Fruit fly (Drosophila melanogaster) whole organism, embryonic: ENCODE results near the gene CG17549.

Experiments used
- Abd-B ChIP-seq: fragments of 200-800 bp; sonication (Bioruptor generic); optimal IDR thresholded peaks from 2 replicates; lab custom pipeline; 2018; ENCODE audit warnings: missing biosample characterization, mild to moderate bottlenecking, missing genetic modification characterization, moderate library complexity
- Atf6 ChIP-seq: fragments of 200-800 bp; sonication (Bioruptor generic); IDR thresholded peaks from 2 replicates; pipeline ENCODE4 v1.3.6; 2022; ENCODE audit warnings: missing biosample characterization, missing genetic modification characterization
- Awh ChIP-seq: fragments of 200-800 bp; sonication (Bioruptor generic); IDR thresholded peaks from 2 replicates; pipeline ENCODE4, ENCODE4 v1.3.6; 2022; ENCODE audit warnings: missing biosample characterization, missing genetic modification characterization
- Bteb2 ChIP-seq: fragments of 200-800 bp; sonication (Bioruptor generic); optimal IDR thresholded peaks from 2 replicates; lab custom pipeline; 2016; ENCODE audit warnings: missing biosample characterization, missing genetic modification characterization
- CG11085 ChIP-seq: fragments of 200-800 bp; sonication (Bioruptor generic); IDR thresholded peaks from 2 replicates; pipeline ENCODE4 v1.3.6; 2022; ENCODE audit warnings: missing biosample characterization, missing genetic modification characterization
- CG11398 ChIP-seq: fragments of 200-800 bp; sonication (Bioruptor generic); optimal IDR thresholded peaks from 2 replicates; lab custom pipeline; 2016; ENCODE audit warnings: missing biosample characterization, missing genetic modification characterization
- CG14667 ChIP-seq: fragments of 200-800 bp; sonication (Bioruptor generic); IDR thresholded peaks from 2 replicates; pipeline ENCODE4 v1.3.6; 2022; ENCODE audit warnings: missing biosample characterization, missing genetic modification characterization
- CG14860 ChIP-seq: fragments of 200-800 bp; sonication (Bioruptor generic); IDR thresholded peaks from 3 replicates; pipeline ENCODE4 v1.3.6; 2022; ENCODE audit warnings: missing biosample characterization, missing genetic modification characterization; ENCODE audit not compliant: partially characterized antibody
- CG17568 ChIP-seq: fragments of 200-800 bp; sonication (Bioruptor generic); optimal IDR thresholded peaks from 2 replicates; lab custom pipeline; 2018; ENCODE audit warnings: missing biosample characterization, mild to moderate bottlenecking, missing genetic modification characterization, moderate library complexity
- CG18476 ChIP-seq: fragments of 200-800 bp; sonication (Bioruptor generic); optimal IDR thresholded peaks from 2 replicates; lab custom pipeline; 2016; ENCODE audit warnings: missing biosample characterization, mild to moderate bottlenecking, missing genetic modification characterization
- CG31365 ChIP-seq: fragments of 200-800 bp; sonication (Bioruptor generic); optimal IDR thresholded peaks from 2 replicates; lab custom pipeline; 2018; ENCODE audit warnings: missing biosample characterization, mild to moderate bottlenecking, missing genetic modification characterization
- CG31441 ChIP-seq: fragments of 200-800 bp; sonication (Bioruptor generic); IDR thresholded peaks from 2 replicates; pipeline ENCODE4 v1.3.6; 2022; ENCODE audit warnings: missing biosample characterization, missing genetic modification characterization
- CG3847 ChIP-seq: fragments of 200-800 bp; sonication (Bioruptor generic); IDR thresholded peaks from 2 replicates; pipeline ENCODE4 v1.3.6; 2022; ENCODE audit warnings: missing biosample characterization, missing genetic modification characterization
- CG5180 ChIP-seq: fragments of 200-800 bp; sonication (Bioruptor generic); optimal IDR thresholded peaks from 3 replicates; lab custom pipeline; 2017; ENCODE audit warnings: missing biosample characterization, missing genetic modification characterization, mild to moderate bottlenecking, moderate library complexity, missing genetic modification reagents
- CG6175 ChIP-seq: fragments of 200-800 bp; sonication (Bioruptor generic); IDR thresholded peaks from 3 replicates; pipeline ENCODE4 v1.3.6; 2022; ENCODE audit warnings: missing biosample characterization, missing genetic modification characterization
- CG6272 ChIP-seq: fragments of 200-800 bp; sonication (Bioruptor generic); IDR thresholded peaks from 2 replicates; pipeline ENCODE4 v1.3.6; 2022; ENCODE audit warnings: missing biosample characterization, missing genetic modification characterization
- CG6765 ChIP-seq: fragments of 200-800 bp; sonication (Bioruptor generic); optimal IDR thresholded peaks from 3 replicates; lab custom pipeline; 2017; ENCODE audit warnings: missing biosample characterization, mild to moderate bottlenecking, missing genetic modification characterization
- CG7745 ChIP-seq: fragments of 200-800 bp; sonication (Bioruptor generic); optimal IDR thresholded peaks from 2 replicates; lab custom pipeline; 2018; ENCODE audit warnings: missing biosample characterization, mild to moderate bottlenecking, missing genetic modification characterization, moderate library complexity
- CG8944 ChIP-seq: fragments of 200-800 bp; sonication (Bioruptor generic); optimal IDR thresholded peaks from 3 replicates; lab custom pipeline; 2016; ENCODE audit warnings: missing biosample characterization, missing genetic modification characterization
- CG9609 ChIP-seq: fragments of 200-800 bp; sonication (Bioruptor generic); optimal IDR thresholded peaks from 3 replicates; lab custom pipeline; 2016; ENCODE audit warnings: missing biosample characterization, missing genetic modification characterization
- CG9797 ChIP-seq: fragments of 200-800 bp; sonication (Bioruptor generic); optimal IDR thresholded peaks from 3 replicates; lab custom pipeline; 2018; ENCODE audit warnings: missing biosample characterization, mild to moderate bottlenecking, missing genetic modification characterization
- Camta ChIP-seq: fragments of 200-800 bp; sonication (Bioruptor generic); optimal IDR thresholded peaks from 2 replicates; lab custom pipeline; 2016; ENCODE audit warnings: missing biosample characterization, missing genetic modification characterization
- D19B ChIP-seq: fragments of 200-800 bp; sonication (Bioruptor generic); optimal IDR thresholded peaks from 2 replicates; lab custom pipeline; 2017; ENCODE audit warnings: missing biosample characterization, mild to moderate bottlenecking, missing genetic modification characterization
- Dek ChIP-seq: fragments of 200-800 bp; sonication (Bioruptor generic); optimal IDR thresholded peaks from 3 replicates; lab custom pipeline; 2019; ENCODE audit warnings: missing biosample characterization, mild to moderate bottlenecking, missing genetic modification characterization, moderate library complexity
- HmgD ChIP-seq: fragments of 200-800 bp; sonication (Bioruptor generic); optimal IDR thresholded peaks from 3 replicates; lab custom pipeline; 2016; ENCODE audit warnings: missing biosample characterization, missing genetic modification characterization
- Hmx ChIP-seq: fragments of 200-800 bp; sonication (Bioruptor generic); optimal IDR thresholded peaks from 2 replicates; lab custom pipeline; 2016; ENCODE audit warnings: missing biosample characterization, missing genetic modification characterization
- Hr39 ChIP-seq: fragments of >200 bp; optimal IDR thresholded peaks from 2 replicates; lab custom pipeline; 2017
- Kr ChIP-seq: fragments of 200-800 bp; sonication (Bioruptor generic); optimal IDR thresholded peaks from 2 replicates; lab custom pipeline; 2017; ENCODE audit warnings: missing biosample characterization, mild to moderate bottlenecking, missing genetic modification characterization
- MESR4 ChIP-seq: fragments of 200-800 bp; sonication (Bioruptor generic); optimal IDR thresholded peaks from 2 replicates; lab custom pipeline; 2018; ENCODE audit warnings: missing biosample characterization, mild to moderate bottlenecking, missing genetic modification characterization, moderate library complexity
- MTF-1 ChIP-seq: fragments of 200-800 bp; sonication (Bioruptor generic); optimal IDR thresholded peaks from 2 replicates; lab custom pipeline; 2018; ENCODE audit warnings: missing biosample characterization, mild to moderate bottlenecking, missing genetic modification characterization, borderline replicate concordance
- Mad ChIP-seq: fragments of 200-800 bp; sonication (Bioruptor generic); optimal IDR thresholded peaks from 2 replicates; lab custom pipeline; 2016; ENCODE audit warnings: missing biosample characterization, missing genetic modification characterization
- NK7.1 ChIP-seq: fragments of 200-800 bp; sonication (Bioruptor generic); optimal IDR thresholded peaks from 3 replicates; lab custom pipeline; 2016; ENCODE audit warnings: missing biosample characterization, missing genetic modification characterization
- Usf ChIP-seq: fragments of 200-800 bp; sonication (Bioruptor generic); optimal IDR thresholded peaks from 2 replicates; lab custom pipeline; 2017; ENCODE audit warnings: missing genotype, missing biosample characterization, missing genetic modification characterization
- ap ChIP-seq: fragments of 200-800 bp; sonication (Bioruptor generic); IDR thresholded peaks from 2 replicates; pipeline ENCODE4 v1.3.6; 2022; ENCODE audit warnings: missing biosample characterization, missing genetic modification characterization
- chn ChIP-seq: fragments of 200-800 bp; sonication (Bioruptor generic); optimal IDR thresholded peaks from 2 replicates; lab custom pipeline; 2016; ENCODE audit warnings: missing biosample characterization, missing genetic modification characterization
- corto ChIP-seq: fragments of 200-800 bp; sonication (Bioruptor generic); optimal IDR thresholded peaks from 2 replicates; lab custom pipeline; 2016; ENCODE audit warnings: missing biosample characterization, mild to moderate bottlenecking, missing genetic modification characterization, moderate library complexity
- dan ChIP-seq: fragments of 200-800 bp; sonication (Bioruptor generic); IDR thresholded peaks from 2 replicates; pipeline ENCODE4 v1.3.6; 2022; ENCODE audit warnings: missing biosample characterization, missing genetic modification characterization
- en ChIP-seq: fragments of 200-800 bp; sonication (Bioruptor generic); optimal IDR thresholded peaks from 2 replicates; lab custom pipeline; 2016; ENCODE audit warnings: missing biosample characterization, missing genetic modification characterization
- gcm2 ChIP-seq: fragments of 200-800 bp; sonication (Bioruptor generic); optimal IDR thresholded peaks from 2 replicates; lab custom pipeline; 2016; ENCODE audit warnings: missing biosample characterization, missing genetic modification characterization
- gro ChIP-seq: fragments of 200-800 bp; sonication (Bioruptor generic); optimal IDR thresholded peaks from 2 replicates; lab custom pipeline; 2016; ENCODE audit warnings: missing biosample characterization, missing genetic modification characterization
- kni ChIP-seq: fragments of 200-800 bp; sonication (Bioruptor generic); optimal IDR thresholded peaks from 3 replicates; lab custom pipeline; 2017; ENCODE audit warnings: mild to moderate bottlenecking, missing biosample characterization, missing genetic modification reagents, missing genetic modification characterization
- lilli ChIP-seq: fragments of 200-800 bp; sonication (Bioruptor generic); optimal IDR thresholded peaks from 3 replicates; lab custom pipeline; 2016; ENCODE audit warnings: missing biosample characterization, missing genetic modification characterization
- lmd ChIP-seq: fragments of 200-800 bp; sonication (Bioruptor generic); IDR thresholded peaks from 2 replicates; pipeline ENCODE4 v1.3.6; 2022; ENCODE audit warnings: missing biosample characterization, missing genetic modification characterization
- pho ChIP-seq: fragments of 200-800 bp; sonication (Bioruptor generic); optimal IDR thresholded peaks from 2 replicates; lab custom pipeline; 2016; ENCODE audit warnings: missing biosample characterization, missing genetic modification characterization
- phol ChIP-seq: fragments of 200-800 bp; sonication (Bioruptor generic); optimal IDR thresholded peaks from 3 replicates; lab custom pipeline; 2018; ENCODE audit warnings: missing biosample characterization, mild to moderate bottlenecking, missing genetic modification characterization, moderate library complexity
- pita ChIP-seq: fragments of 200-800 bp; sonication (Bioruptor generic); optimal IDR thresholded peaks from 2 replicates; lab custom pipeline; 2017; ENCODE audit warnings: missing biosample characterization, mild to moderate bottlenecking, missing genetic modification characterization
- sqz ChIP-seq: fragments of 200-800 bp; sonication (Bioruptor generic); optimal IDR thresholded peaks from 3 replicates; lab custom pipeline; 2018; ENCODE audit warnings: missing biosample characterization, mild to moderate bottlenecking, missing genetic modification characterization
- ssp ChIP-seq: fragments of 200-800 bp; sonication (Bioruptor generic); IDR thresholded peaks from 2 replicates; pipeline ENCODE4 v1.3.6; 2022; ENCODE audit warnings: missing biosample characterization, missing genetic modification characterization
- unpg ChIP-seq: fragments of 200-800 bp; sonication (Bioruptor generic); optimal IDR thresholded peaks from 3 replicates; lab custom pipeline; 2018; ENCODE audit warnings: missing biosample characterization, mild to moderate bottlenecking, missing genetic modification characterization, moderate library complexity
- zf30C ChIP-seq: fragments of 200-800 bp; sonication (Bioruptor generic); optimal IDR thresholded peaks from 3 replicates; lab custom pipeline; 2018; ENCODE audit warnings: missing biosample characterization, mild to moderate bottlenecking, missing genetic modification characterization

CG17549 gene

DNA sequence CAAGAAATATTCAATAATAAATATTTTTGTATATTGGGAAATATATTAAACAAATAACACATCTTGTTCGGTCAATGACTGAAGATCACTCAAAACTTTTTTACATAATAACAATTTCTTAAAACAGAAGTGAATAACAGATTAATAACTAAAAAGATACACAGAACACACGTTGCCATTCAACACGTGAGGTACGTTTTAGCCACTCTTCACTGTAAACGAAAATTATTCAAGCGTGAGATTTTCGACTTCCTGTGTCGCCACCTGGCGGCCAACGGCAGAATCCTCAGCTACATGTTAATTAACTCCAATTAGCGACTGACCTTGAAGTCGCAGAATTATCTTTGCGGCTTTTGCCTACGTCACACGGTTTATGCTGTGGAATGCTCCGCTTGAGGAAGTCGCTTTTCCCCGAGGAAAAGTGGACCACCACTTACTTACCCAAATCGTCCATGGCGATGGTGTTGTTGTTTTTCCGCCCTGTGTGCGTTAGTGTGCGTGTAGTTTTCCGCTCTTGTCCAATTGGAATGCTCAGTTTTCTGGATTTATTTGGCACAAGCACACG, 36.0 kb upstream of the CG17549 start (continued):
- TF ChIP-seq gro (GFP tag; lab: Kevin White, UChicago) (peak; percentile 27), kni (GFP tag; lab: Kevin White, UChicago) (peak; percentile 86), en (GFP tag; lab: Kevin White, UChicago) (peak; percentile 73), Abd-B (peak; percentile 39), phol (peak; percentile 75), CG6765 (GFP tag; lab: Kevin White, UChicago) (peak; percentile 44), CG31441 (GFP tag; lab: Robert Waterston, UW) (peak; percentile 74), MTF-1 (peak; percentile 53), Mad (GFP tag; lab: Kevin White, UChicago) (peak; percentile 28), MESR4 (GFP tag; lab: Kevin White, UChicago) (no peak), zf30C (GFP tag; lab: Kevin White, UChicago) (no peak), CG14860 (GFP tag; lab: Robert Waterston, UW) (no peak), ssp (GFP tag; lab: Robert Waterston, UW) (peak; percentile 27; the same call in 1 of the 2 replicates), Hr39 (lab: Kevin White, UChicago) (no peak), CG3847 (GFP tag; lab: Robert Waterston, UW) (peak; percentile 43), CG11398 (GFP tag; lab: Kevin White, UChicago) (no peak), D19B (peak; percentile 38), CG17568 (GFP tag; lab: Kevin White, UChicago) (peak; percentile 59), pita (GFP tag; lab: Kevin White, UChicago) (no peak), CG9797 (GFP tag; lab: Kevin White, UChicago) (no peak), lilli (GFP tag; lab: Kevin White, UChicago) (peak; percentile 78), CG9609 (peak; percentile 38), Awh (GFP tag; lab: Robert Waterston, UW) (peak; percentile 81), ap (peak; percentile 46; the same call in 1 of the 2 replicates), Hmx (peak; percentile 29), lmd (GFP tag; lab: Robert Waterston, UW) (peak; percentile 73), HmgD (GFP tag; lab: Kevin White, UChicago) (peak; percentile 16), CG7745 (tag; lab: Kevin White, UChicago) (peak; percentile 95), CG14667 (peak; percentile 39), CG6175 (0 out of 3 replicates have a peak, but pooled peaks have one; percentile 12), CG8944 (GFP tag; lab: Kevin White, UChicago) (no peak), CG11085 (GFP tag; lab: Robert Waterston, UW) (peak; percentile 51), NK7.1 (GFP tag; lab: Kevin White, UChicago) (no peak), dan (GFP tag; lab: Robert Waterston, UW) (no peak), Dek (peak; percentile 62), pho (GFP tag; lab: Kevin White, UChicago) (peak; percentile 38), corto (GFP tag; lab: Kevin White, UChicago) (peak; percentile 11), CG18476 (peak; percentile 28), CG5180 (peak; percentile 44), gcm2 (GFP tag; lab: Kevin White, UChicago) (peak; percentile 37), sqz (GFP tag; lab: Kevin White, UChicago) (no peak), CG6272 (GFP tag; lab: Robert Waterston, UW) (peak; percentile 24; the same call in 1 of the 2 replicates), CG31365 (no peak), unpg (GFP tag; lab: Kevin White, UChicago) (peak; percentile 78), Kr (GFP tag; lab: Kevin White, UChicago) (no peak), Camta (peak; percentile 52), chn (GFP tag; lab: Kevin White, UChicago) (peak; percentile 37), Bteb2 (peak; percentile 16), Atf6 (GFP tag; lab: Robert Waterston, UW) (peak; percentile 77), Usf (peak; percentile 39)
